Fruit fly (Drosophila melanogaster): Measurements from ENCODE around the gene ZC3H3.

DNA sequence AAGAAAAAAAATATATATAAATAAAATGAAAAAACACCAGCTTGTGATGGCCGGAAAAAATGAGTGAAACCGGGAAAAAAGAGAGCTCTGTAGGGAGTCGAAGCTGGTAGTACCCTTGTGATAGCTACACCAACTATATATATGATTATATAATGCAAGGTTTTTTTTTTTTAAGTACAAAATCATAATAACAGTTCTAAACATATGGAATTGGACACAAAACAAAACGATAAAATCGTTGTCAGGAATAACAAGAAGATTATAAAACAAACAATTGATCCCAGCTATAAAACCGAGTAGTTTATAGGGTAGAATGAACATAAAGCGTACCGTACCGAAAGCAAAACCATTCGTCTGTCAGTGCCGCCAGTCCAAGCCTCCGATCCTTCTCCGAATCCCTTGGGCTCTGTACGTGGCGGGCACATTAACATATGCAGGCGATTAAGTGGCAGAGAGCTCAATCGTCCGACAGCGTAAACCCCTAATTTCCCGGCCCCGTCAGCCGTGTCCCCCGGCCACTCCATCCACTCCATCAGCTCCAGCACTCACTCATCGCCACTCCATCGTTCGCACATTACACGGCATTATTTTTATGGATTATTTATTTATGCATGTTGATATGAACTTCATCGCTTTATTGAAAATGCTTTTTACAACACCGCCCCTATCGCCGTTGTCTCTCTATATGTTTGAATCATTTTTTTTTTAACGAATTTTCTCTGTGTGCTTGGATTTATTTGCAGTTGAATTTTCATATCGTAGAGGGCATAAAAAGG, 48.1 kb downstream of the ZC3H3 start:
- no peak for TF ChIP-seq Sry-δ (GFP tag; optimal IDR thresholded peaks at IDR 0.05)
- TF ChIP-seq so (GFP tag; IDR thresholded peaks at IDR 0.05), result no peak
- TF ChIP-seq Atf-2 (GFP tag; optimal IDR thresholded peaks at IDR 0.05), result no peak
- TF ChIP-seq schlank (tag; optimal IDR thresholded peaks at IDR 0.05), result no peak
- TF ChIP-seq gt (GFP tag; IDR thresholded peaks at IDR 0.05), result no peak
- no peak for TF ChIP-seq h (optimal IDR thresholded peaks at IDR 0.05)
- TF ChIP-seq CG32767 (GFP tag; IDR thresholded peaks at IDR 0.05), result no peak
- no peak for TF ChIP-seq hth (optimal IDR thresholded peaks at IDR 0.05)
- no peak for TF ChIP-seq CG8388 (GFP tag; optimal IDR thresholded peaks at IDR 0.05)
- TF ChIP-seq CG8281 (tag; optimal IDR thresholded peaks at IDR 0.05), result no peak
- no peak for TF ChIP-seq CG15011 (GFP tag; optimal IDR thresholded peaks at IDR 0.05)
- no peak for TF ChIP-seq tna (GFP tag; IDR thresholded peaks at IDR 0.05; ENCODE audit: partially characterized antibody)
- no peak for TF ChIP-seq NC2α (GFP tag; optimal IDR thresholded peaks at IDR 0.05)
